Fruit fly (Drosophila melanogaster): ENCODE data around the gene CG15458.

The CG15458 gene

dm6 chrX:20429482-20430204 lies 15.6 kb upstream of the CG15458 start, which contains the start of the genes CG11710 and mal (continued):
- peak; percentile 70 for TF ChIP-seq CG6683 (GFP tag; optimal IDR thresholded peaks at IDR 0.05)
- TF ChIP-seq usp (GFP tag; optimal IDR thresholded peaks at IDR 0.05) = no peak
- peak; percentile 54 for TF ChIP-seq CG15514 (GFP tag; optimal IDR thresholded peaks at IDR 0.05)
- peak; percentile 69 for TF ChIP-seq CG13775 (GFP tag; optimal IDR thresholded peaks at IDR 0.05)
- TF ChIP-seq HLH54F (GFP tag; optimal IDR thresholded peaks at IDR 0.05) = peak; percentile 77
- peak; percentile 48 for TF ChIP-seq CG12744 (GFP tag; optimal IDR thresholded peaks at IDR 0.05)
- TF ChIP-seq MTF-1 (GFP tag; optimal IDR thresholded peaks at IDR 0.05; ENCODE audit: borderline replicate concordance) = no peak
- TF ChIP-seq Doc2 (GFP tag; IDR thresholded peaks at IDR 0.05) = no peak
- TF ChIP-seq tup (GFP tag; optimal IDR thresholded peaks at IDR 0.05) = peak; percentile 45
- TF ChIP-seq CG11398 (GFP tag; optimal IDR thresholded peaks at IDR 0.05) = peak; percentile 38
- TF ChIP-seq CG17361 (GFP tag; IDR thresholded peaks at IDR 0.05) = peak; percentile 93
- peak; percentile 33 for TF ChIP-seq her (GFP tag; optimal IDR thresholded peaks at IDR 0.05)
- TF ChIP-seq CG31388 (GFP tag; optimal IDR thresholded peaks at IDR 0.05) = peak; percentile 52
- peak; percentile 75 for TF ChIP-seq lilli (GFP tag; optimal IDR thresholded peaks at IDR 0.05)
- peak; percentile 57; the same call in 1 of the 2 replicates for TF ChIP-seq CG11085 (GFP tag; IDR thresholded peaks at IDR 0.05)
- peak; percentile 85 for TF ChIP-seq CG2120 (GFP tag; optimal IDR thresholded peaks at IDR 0.05)
- TF ChIP-seq p53 (GFP tag; optimal IDR thresholded peaks at IDR 0.05) = no peak
- no peak for TF ChIP-seq HHEX (GFP tag; optimal IDR thresholded peaks at IDR 0.05)
- TF ChIP-seq Meics (GFP tag; optimal IDR thresholded peaks at IDR 0.05) = peak; percentile 85
- peak; percentile 78 for TF ChIP-seq Ptx1 (GFP tag; IDR thresholded peaks at IDR 0.05)
- peak; percentile 69 for TF ChIP-seq ssp (GFP tag; IDR thresholded peaks at IDR 0.05)
- peak; percentile 54; the same call in 2 of the 3 replicates for TF ChIP-seq CG14050 (GFP tag; IDR thresholded peaks at IDR 0.05)
- TF ChIP-seq rib (GFP tag; IDR thresholded peaks at IDR 0.05) = no peak
- TF ChIP-seq CG16813 (GFP tag; IDR thresholded peaks at IDR 0.05; ENCODE audit: partially characterized antibody) = peak; percentile 35; the same call in 1 of the 3 replicates
- TF ChIP-seq NC2α (GFP tag; optimal IDR thresholded peaks at IDR 0.05) = no peak
- TF ChIP-seq ci (GFP tag; IDR thresholded peaks at IDR 0.05) = peak; percentile 69; the same call in 2 of the 3 replicates
- TF ChIP-seq ap (GFP tag; IDR thresholded peaks at IDR 0.05) = peak; percentile 50; the same call in 1 of the 2 replicates
- TF ChIP-seq Drgx (GFP tag; IDR thresholded peaks at IDR 0.05) = peak; percentile 63; the same call in 1 of the 2 replicates
- TF ChIP-seq CTCF (GFP tag; optimal IDR thresholded peaks at IDR 0.05) = peak; percentile 5
- no peak for TF ChIP-seq CG2129 (GFP tag; IDR thresholded peaks at IDR 0.05; ENCODE audit: partially characterized antibody)
- peak; percentile 52 for TF ChIP-seq CG8388 (GFP tag; optimal IDR thresholded peaks at IDR 0.05)
- no peak for TF ChIP-seq CG4282 (GFP tag; optimal IDR thresholded peaks at IDR 0.05)
- no peak for TF ChIP-seq CG17612 (GFP tag; IDR thresholded peaks at IDR 0.05)
- TF ChIP-seq Stat92E (GFP tag; optimal IDR thresholded peaks at IDR 0.05) = peak in 1 of 3 experiments; percentile 81
- peak; percentile 70 for TF ChIP-seq CG1647 (GFP tag; optimal IDR thresholded peaks at IDR 0.05)
- peak; percentile 82 for TF ChIP-seq tin (GFP tag; optimal IDR thresholded peaks at IDR 0.05)
- TF ChIP-seq oc (tag; optimal IDR thresholded peaks at IDR 0.05) = no peak
- TF ChIP-seq Trl (optimal IDR thresholded peaks at IDR 0.05) = no peak
- peak; percentile 63 for TF ChIP-seq Trl (GFP tag; optimal IDR thresholded peaks at IDR 0.05)
- TF ChIP-seq klu (GFP tag; IDR thresholded peaks at IDR 0.05) = peak; percentile 80
- peak; percentile 80 for TF ChIP-seq mirr (GFP tag; optimal IDR thresholded peaks at IDR 0.05)
- TF ChIP-seq sna (GFP tag; IDR thresholded peaks at IDR 0.05; ENCODE audit: partially characterized antibody) = peak; percentile 46; the same call in 1 of the 2 replicates
- TF ChIP-seq dm (GFP tag; optimal IDR thresholded peaks at IDR 0.05) = peak; percentile 15
- TF ChIP-seq CG2875 (GFP tag; optimal IDR thresholded peaks at IDR 0.05) = no peak
- TF ChIP-seq CG11695 (GFP tag; IDR thresholded peaks at IDR 0.05) = peak; percentile 79; the same call in 2 of the 3 replicates
- TF ChIP-seq org-1 (GFP tag; optimal IDR thresholded peaks at IDR 0.05) = peak; percentile 57
- TF ChIP-seq Atf-2 (GFP tag; optimal IDR thresholded peaks at IDR 0.05) = peak; percentile 40
- TF ChIP-seq Camta (GFP tag; optimal IDR thresholded peaks at IDR 0.05) = peak; percentile 67
- TF ChIP-seq CG18599 (GFP tag; optimal IDR thresholded peaks at IDR 0.05) = peak; percentile 87
- no peak for TF ChIP-seq ham (GFP tag; IDR thresholded peaks at IDR 0.05)

All from whole organism, embryonic.